Fruit fly (Drosophila melanogaster): ENCODE measurements around the gene ctrip.

Gene ctrip

DNA sequence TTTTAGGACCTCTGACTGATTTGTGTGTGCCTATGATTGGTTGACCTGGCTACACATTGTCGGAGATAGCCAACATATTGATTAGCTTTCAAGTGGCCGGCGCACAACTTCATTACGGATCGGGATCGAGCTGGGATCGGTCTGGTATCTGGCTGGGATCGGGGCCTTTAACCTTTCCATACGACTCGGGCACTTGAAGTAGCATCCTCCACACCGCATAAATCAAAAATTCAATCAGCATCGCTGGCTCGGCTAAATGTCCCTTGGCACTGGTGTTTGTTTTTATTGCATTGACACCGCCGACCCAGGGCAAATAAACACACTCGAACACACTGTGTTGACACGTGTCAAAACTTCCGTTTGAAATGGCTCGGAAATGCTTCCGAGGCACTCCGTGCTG is 43.8 kb upstream of the ctrip start:
- TF ChIP-seq twi (tag; optimal IDR thresholded peaks at IDR 0.05) = peak; percentile 55
- TF ChIP-seq CG12744 (GFP tag; optimal IDR thresholded peaks at IDR 0.05) = no peak
- no peak for TF ChIP-seq NfI (GFP tag; optimal IDR thresholded peaks at IDR 0.05)
- TF ChIP-seq CG12104 (GFP tag; optimal IDR thresholded peaks at IDR 0.05) = no peak
- no peak for TF ChIP-seq tx (GFP tag; optimal IDR thresholded peaks at IDR 0.05)
- TF ChIP-seq prd (optimal IDR thresholded peaks at IDR 0.05) = no peak
- 0 out of 3 replicates have a peak, but pooled peaks have one; percentile 15 for TF ChIP-seq prd (GFP tag; IDR thresholded peaks at IDR 0.05)
- no peak for TF ChIP-seq exex (tag; optimal IDR thresholded peaks at IDR 0.05)
- TF ChIP-seq Ets65A (GFP tag) = peak; percentile 82
- TF ChIP-seq Hey (tag; optimal IDR thresholded peaks at IDR 0.05) = peak; percentile 76
- no peak for TF ChIP-seq CG7928 (GFP tag; optimal IDR thresholded peaks at IDR 0.05)
- no peak for TF ChIP-seq CG17829 (tag; optimal IDR thresholded peaks at IDR 0.05)
- no peak for TF ChIP-seq CG11696 (GFP tag; IDR thresholded peaks at IDR 0.05)
- TF ChIP-seq HLH54F (GFP tag; optimal IDR thresholded peaks at IDR 0.05) = no peak

DNA sequence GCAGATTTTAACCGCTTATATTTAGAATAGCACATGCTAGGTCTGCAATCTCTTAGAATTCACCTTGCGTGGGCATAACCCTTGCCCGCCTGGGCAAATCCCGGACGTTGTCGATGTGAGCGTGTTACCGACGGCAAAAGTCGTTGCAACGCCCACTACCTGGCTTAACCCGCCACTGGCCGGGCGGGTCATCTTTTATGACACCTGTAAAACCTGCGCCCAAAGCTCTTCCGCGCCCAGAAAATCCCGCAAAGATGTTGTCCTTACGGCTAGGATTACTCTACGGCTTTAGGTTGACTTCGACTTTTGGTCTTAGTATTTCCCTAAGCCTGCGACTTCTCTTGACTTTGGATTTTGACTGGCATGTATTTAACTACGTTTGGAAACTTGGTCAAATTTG is 42.3 kb upstream of the ctrip start:
- peak in 1 of 2 experiments; percentile 98 for TF ChIP-seq tll (GFP tag; optimal IDR thresholded peaks at IDR 0.05)
- TF ChIP-seq cad (GFP tag; optimal IDR thresholded peaks at IDR 0.05) = peak; percentile 72
- TF ChIP-seq ab (GFP tag; optimal IDR thresholded peaks at IDR 0.05) = no peak

DNA sequence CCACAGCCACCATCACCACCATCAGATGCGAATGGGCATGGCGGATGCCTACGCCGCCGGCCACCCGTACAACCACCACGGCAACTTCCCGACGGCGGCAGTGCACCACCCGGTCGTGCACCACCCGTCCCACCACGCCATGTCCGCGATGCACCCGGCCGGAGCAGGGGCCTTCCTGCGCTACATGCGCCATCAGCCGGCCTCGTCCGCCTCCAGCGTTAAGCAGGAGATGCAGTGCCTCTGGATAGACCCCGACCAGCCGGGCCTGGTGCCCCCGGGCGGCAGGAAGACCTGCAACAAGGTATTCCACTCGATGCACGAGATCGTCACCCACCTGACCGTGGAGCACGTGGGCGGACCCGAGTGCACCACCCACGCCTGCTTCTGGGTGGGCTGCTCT is 41.6 kb upstream of the ctrip start:
- TF ChIP-seq CG7963 (GFP tag; IDR thresholded peaks at IDR 0.05; ENCODE audit: partially characterized antibody) (0 out of 3 replicates have a peak, but pooled peaks have one; percentile 6), CG7271 (tag; optimal IDR thresholded peaks at IDR 0.05) (no peak), sens (GFP tag) (peak; percentile 45), Rfx (GFP tag; IDR thresholded peaks at IDR 0.05) (0 out of 2 replicates have a peak, but pooled peaks have one; percentile 3), Med (GFP tag) (peak; percentile 14), CG42726 (GFP tag; IDR thresholded peaks at IDR 0.05; ENCODE audit: partially characterized antibody) (0 out of 2 replicates have a peak, but pooled peaks have one; percentile 3), CG1602 (GFP tag; optimal IDR thresholded peaks at IDR 0.05) (no peak), Hr39 (optimal IDR thresholded peaks at IDR 0.05) (peak; percentile 41), HHEX (GFP tag; optimal IDR thresholded peaks at IDR 0.05) (no peak), Ets65A (GFP tag) (peak; percentile 91), aop (GFP tag; IDR thresholded peaks at IDR 0.05) (no peak), zfh1 (GFP tag; IDR thresholded peaks at IDR 0.05) (0 out of 3 replicates have a peak, but pooled peaks have one; percentile 35)

DNA sequence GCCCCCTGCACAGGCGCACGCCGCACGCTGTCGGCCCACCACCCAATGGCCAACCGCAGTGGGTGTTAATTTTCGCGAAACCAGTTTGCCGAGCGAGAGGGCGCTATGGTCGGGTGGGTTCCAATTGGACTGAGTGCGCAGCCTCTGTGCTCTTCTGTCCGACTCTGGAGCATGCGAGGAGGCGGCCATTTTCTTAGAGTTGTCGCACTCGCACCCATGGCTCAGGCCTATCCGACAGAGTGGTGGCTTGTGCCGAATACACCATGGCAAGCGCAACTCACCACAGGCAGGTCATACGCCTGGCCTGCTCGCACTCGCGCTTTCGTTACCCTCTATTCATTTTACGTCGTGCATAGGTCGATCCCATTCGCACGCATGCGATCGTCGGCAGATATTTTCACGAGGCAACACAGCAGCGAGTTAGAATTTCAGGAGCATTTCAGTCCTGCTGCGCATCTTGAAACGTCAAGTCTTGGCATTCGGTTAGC is 40.5 kb upstream of the ctrip start, which contains the start of gene opa:
opa (plus strand) TSS at position 441 of the 488 bp plus-strand sequence.
- TF ChIP-seq Nf-YA (GFP tag; IDR thresholded peaks at IDR 0.05) = peak; percentile 100
- peak; percentile 52 for TF ChIP-seq ftz-f1 (GFP tag; optimal IDR thresholded peaks at IDR 0.05)
- 0 out of 2 replicates have a peak, but pooled peaks have one; percentile 16 for TF ChIP-seq Drgx (GFP tag; IDR thresholded peaks at IDR 0.05)
- TF ChIP-seq chif (GFP tag; optimal IDR thresholded peaks at IDR 0.05) = peak in 1 of 2 experiments; percentile 9
- peak; percentile 36 for TF ChIP-seq ash1 (GFP tag; optimal IDR thresholded peaks at IDR 0.05)
- TF ChIP-seq Bgb (GFP tag; IDR thresholded peaks at IDR 0.05; ENCODE audit: partially characterized antibody) = peak; percentile 58; the same call in 1 of the 2 replicates
- TF ChIP-seq Deaf1 (tag; optimal IDR thresholded peaks at IDR 0.05) = peak; percentile 89
- peak; percentile 26 for TF ChIP-seq pros (GFP tag; optimal IDR thresholded peaks at IDR 0.05)
- TF ChIP-seq CG1832 (GFP tag; optimal IDR thresholded peaks at IDR 0.05) = peak; percentile 100
- TF ChIP-seq croc (GFP tag; conservative IDR thresholded peaks at IDR 0.05) = no peak
- TF ChIP-seq chn (GFP tag; optimal IDR thresholded peaks at IDR 0.05) = peak; percentile 54
- TF ChIP-seq Atf6 (GFP tag; IDR thresholded peaks at IDR 0.05) = peak; percentile 31; the same call in 1 of the 2 replicates
- peak; percentile 100 for TF ChIP-seq Nf-YB (GFP tag; optimal IDR thresholded peaks at IDR 0.05)
- peak; percentile 75 for TF ChIP-seq rib (GFP tag; IDR thresholded peaks at IDR 0.05)
- TF ChIP-seq Kr (GFP tag; optimal IDR thresholded peaks at IDR 0.05) = peak; percentile 53
- TF ChIP-seq Elba2 (GFP tag; optimal IDR thresholded peaks at IDR 0.05) = peak; percentile 93
- TF ChIP-seq gcm (GFP tag; optimal IDR thresholded peaks at IDR 0.05) = peak; percentile 48
- 0 out of 3 replicates have a peak, but pooled peaks have one; percentile 18 for TF ChIP-seq CG7963 (GFP tag; IDR thresholded peaks at IDR 0.05; ENCODE audit: partially characterized antibody)
- TF ChIP-seq NFAT (GFP tag; IDR thresholded peaks at IDR 0.05) = no peak
- peak; percentile 43; the same call in 1 of the 2 replicates for TF ChIP-seq nerfin-2 (GFP tag; IDR thresholded peaks at IDR 0.05; ENCODE audit: partially characterized antibody)
